Worm (Caenorhabditis elegans): ENCODE measurements around the gene Y72A10A.1.

Y72A10A.1 gene

DNA sequence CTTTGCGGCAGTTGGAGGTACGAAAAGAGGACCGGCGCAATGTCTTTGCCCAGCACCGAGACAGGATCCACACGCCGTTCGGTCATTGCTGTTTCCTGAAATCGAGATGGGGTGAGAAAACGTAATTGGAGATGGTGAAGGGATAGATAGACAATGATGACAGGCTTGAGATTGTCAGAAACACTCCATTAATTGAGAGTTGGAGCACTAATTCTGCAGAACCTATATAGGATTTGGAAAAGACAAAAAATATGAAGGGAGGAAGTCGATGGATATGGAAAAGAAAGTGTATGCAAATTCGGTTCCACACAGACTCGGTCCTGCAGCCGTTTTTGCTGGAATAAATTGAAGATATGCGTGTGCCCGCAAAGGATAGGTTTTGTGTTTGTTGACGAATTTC is at the start of gene Y72A10A.1:
Gene Y72A10A.1 (minus strand): TSS at position 101 of the 400 bp plus-strand sequence.
- TF ChIP-seq pha-4 (tag; optimal IDR thresholded peaks at IDR 0.05) = no peak
- TF ChIP-seq unc-55 (GFP tag; optimal IDR thresholded peaks at IDR 0.05) = no peak
- TF ChIP-seq ceh-9 (tag; optimal IDR thresholded peaks at IDR 0.05) = no peak
- no peak for TF ChIP-seq che-1 (tag; optimal IDR thresholded peaks at IDR 0.05)
- no peak for TF ChIP-seq ama-1 (optimal IDR thresholded peaks at IDR 0.05)
- TF ChIP-seq pat-9 (tag; optimal IDR thresholded peaks at IDR 0.05) = no peak
- no peak for TF ChIP-seq sox-2 (GFP tag; IDR thresholded peaks at IDR 0.05)
- TF ChIP-seq pag-3 (tag; optimal IDR thresholded peaks at IDR 0.05; ENCODE audit: borderline replicate concordance) = no peak
- no peak for TF ChIP-seq pax-1 (tag; optimal IDR thresholded peaks at IDR 0.05)
- TF ChIP-seq ceh-24 (tag; optimal IDR thresholded peaks at IDR 0.05) = no peak
- TF ChIP-seq hlh-8 (tag; optimal IDR thresholded peaks at IDR 0.05) = no peak
- TF ChIP-seq eyg-1 (tag; optimal IDR thresholded peaks at IDR 0.05) = no peak
- TF ChIP-seq nhr-11 (tag; optimal IDR thresholded peaks at IDR 0.05) = no peak
- TF ChIP-seq Y22D7AL.16 (tag; optimal IDR thresholded peaks at IDR 0.05) = no peak
- no peak for TF ChIP-seq hlh-13 (GFP tag; optimal IDR thresholded peaks at IDR 0.05)
- TF ChIP-seq ceh-18 (tag; optimal IDR thresholded peaks at IDR 0.05) = no peak

DNA sequence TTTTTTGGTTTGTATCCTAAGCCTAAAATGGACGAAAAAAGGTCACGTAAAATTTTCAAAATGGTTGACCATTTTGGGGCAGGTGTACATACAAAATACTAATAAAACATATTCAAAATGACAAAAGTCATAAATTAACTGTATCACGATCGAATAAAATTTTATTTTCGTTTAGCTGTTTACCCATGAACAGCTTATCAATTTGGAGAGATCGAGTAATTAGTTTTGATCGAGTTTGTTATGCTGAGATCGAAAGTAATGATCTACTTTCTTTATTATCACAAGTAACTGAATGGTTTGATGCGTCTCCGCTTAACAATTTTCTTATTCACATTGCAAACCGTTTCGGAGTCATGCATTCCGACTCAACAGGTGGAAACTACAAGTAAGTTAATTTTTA is 49.7 kb upstream of the Y72A10A.1 start, which contains the start of gene T13C5.10:
Gene T13C5.10 (plus strand): TSS at position 301 of the 400 bp plus-strand sequence.
- TF ChIP-seq ama-1 (optimal IDR thresholded peaks at IDR 0.05) = no peak
- TF ChIP-seq ceh-22 (tag; optimal IDR thresholded peaks at IDR 0.05) = no peak
- TF ChIP-seq ceh-34 (tag; optimal IDR thresholded peaks at IDR 0.05) = no peak
- no peak for TF ChIP-seq ceh-14 (tag; optimal IDR thresholded peaks at IDR 0.05)
- TF ChIP-seq hlh-13 (GFP tag; optimal IDR thresholded peaks at IDR 0.05) = no peak
- TF ChIP-seq hlh-8 (tag; optimal IDR thresholded peaks at IDR 0.05) = no peak

DNA sequence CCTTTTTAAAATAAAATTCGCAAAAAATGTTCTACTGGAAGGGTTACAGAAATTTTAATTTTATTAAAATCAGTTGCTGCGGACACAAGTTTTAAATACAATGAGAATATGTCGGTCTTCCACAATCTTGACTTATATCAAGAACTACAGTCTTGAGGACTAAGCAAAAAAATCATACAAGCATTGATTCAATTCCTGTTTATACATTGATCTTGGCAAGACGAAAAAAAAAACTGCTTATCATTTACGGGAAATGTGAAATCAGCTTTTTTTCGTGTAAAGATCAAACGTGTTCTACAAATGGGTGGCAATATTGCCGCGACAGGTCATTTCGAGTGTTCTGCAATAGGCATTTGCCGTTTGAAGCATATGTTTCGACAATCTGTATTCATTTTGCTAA is 46.6 kb upstream of the Y72A10A.1 start, which contains the start of gene T13C5.2:
Gene T13C5.2 (plus strand): TSS at position 301 of the 400 bp plus-strand sequence.
- TF ChIP-seq unc-55 (GFP tag; optimal IDR thresholded peaks at IDR 0.05) (no peak), ztf-16 (tag; optimal IDR thresholded peaks at IDR 0.05) (no peak), pax-1 (tag; optimal IDR thresholded peaks at IDR 0.05) (no peak), gmeb-2 (tag; optimal IDR thresholded peaks at IDR 0.05) (no peak), ceh-48 (tag; optimal IDR thresholded peaks at IDR 0.05) (no peak), ceh-22 (tag; optimal IDR thresholded peaks at IDR 0.05) (no peak), zip-5 (tag; optimal IDR thresholded peaks at IDR 0.05) (no peak), dve-1 (tag; optimal IDR thresholded peaks at IDR 0.05) (no peak), pha-2 (tag; optimal IDR thresholded peaks at IDR 0.05) (no peak), elt-2 (tag; optimal IDR thresholded peaks at IDR 0.05) (no peak), unc-86 (tag; optimal IDR thresholded peaks at IDR 0.05) (no peak), unc-42 (tag; optimal IDR thresholded peaks at IDR 0.05) (no peak), K09A11.1 (tag; optimal IDR thresholded peaks at IDR 0.05; ENCODE audit: insufficient read depth) (no peak), ttx-3 (tag; optimal IDR thresholded peaks at IDR 0.05) (no peak), syd-9 (tag; optimal IDR thresholded peaks at IDR 0.05) (no peak), C08G9.2 (tag; optimal IDR thresholded peaks at IDR 0.05) (no peak), hlh-30 (tag; optimal IDR thresholded peaks at IDR 0.05; ENCODE audit: insufficient read depth) (no peak), ets-4 (tag; optimal IDR thresholded peaks at IDR 0.05) (no peak), hlh-15 (tag; optimal IDR thresholded peaks at IDR 0.05) (no peak), hlh-6 (tag; optimal IDR thresholded peaks at IDR 0.05) (no peak)

DNA sequence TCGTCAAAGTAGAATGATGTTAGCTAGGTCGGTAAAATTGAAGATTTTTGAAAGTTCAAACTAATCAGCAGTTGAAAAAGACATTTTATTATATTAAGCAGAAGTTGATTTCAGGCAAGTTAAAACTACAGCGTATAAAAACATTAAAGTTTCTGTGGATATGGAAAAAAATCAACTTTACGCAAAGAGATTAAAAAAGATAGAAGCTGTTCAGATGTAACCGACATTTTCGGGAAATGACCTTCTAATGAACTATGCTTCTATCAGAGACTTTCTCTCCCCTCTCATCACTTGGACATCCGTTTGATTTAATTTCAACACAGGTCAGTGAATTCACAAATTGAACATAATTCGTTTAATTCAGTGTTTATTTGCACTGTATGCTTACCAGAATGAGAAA is 42.1 kb upstream of the Y72A10A.1 start, which contains the start of gene T13C5.7:
Gene T13C5.7 (plus strand): TSS at position 301 of the 400 bp plus-strand sequence.
- TF ChIP-seq unc-3 (GFP tag; conservative IDR thresholded peaks at IDR 0.05) = no peak
- TF ChIP-seq unc-3 (tag; optimal IDR thresholded peaks at IDR 0.05) = no peak
- no peak for TF ChIP-seq dmd-4 (tag; optimal IDR thresholded peaks at IDR 0.05; ENCODE audit: borderline replicate concordance)
- TF ChIP-seq syd-9 (tag; optimal IDR thresholded peaks at IDR 0.05) = no peak
- no peak for TF ChIP-seq nhr-232 (tag; optimal IDR thresholded peaks at IDR 0.05)
- TF ChIP-seq unc-42 (tag; optimal IDR thresholded peaks at IDR 0.05) = no peak
- TF ChIP-seq ceh-34 (tag; optimal IDR thresholded peaks at IDR 0.05) = no peak
- no peak for TF ChIP-seq C38D4.7 (GFP tag; optimal IDR thresholded peaks at IDR 0.05)
- no peak for TF ChIP-seq ceh-31 (tag; optimal IDR thresholded peaks at IDR 0.05)
- TF ChIP-seq F13H6.1 (tag; optimal IDR thresholded peaks at IDR 0.05) = no peak
- TF ChIP-seq lim-6 (tag; optimal IDR thresholded peaks at IDR 0.05) = no peak
- no peak for TF ChIP-seq ceh-30 (tag; optimal IDR thresholded peaks at IDR 0.05)
- TF ChIP-seq madf-2 (tag; optimal IDR thresholded peaks at IDR 0.05) = no peak
- no peak for TF ChIP-seq K02D7.2 (tag; optimal IDR thresholded peaks at IDR 0.05)

Data from whole organism, late embryonic.